Fruit fly (Drosophila melanogaster) whole organism, embryonic: ENCODE data around the gene PAPLA1.

Experiments
- Antp ChIP-seq: fragments of 200-800 bp; sonication (Bioruptor generic); optimal IDR thresholded peaks from 3 replicates; lab custom pipeline; 2016; ENCODE audit warnings: missing biosample characterization, missing genetic modification characterization
- B-H1 ChIP-seq: fragments of 200-800 bp; sonication (Bioruptor generic); IDR thresholded peaks from 3 replicates; pipeline ENCODE4 v1.3.6; 2022; ENCODE audit warnings: missing biosample characterization, missing genetic modification characterization
- Bteb2 ChIP-seq: fragments of 200-800 bp; sonication (Bioruptor generic); optimal IDR thresholded peaks from 2 replicates; lab custom pipeline; 2016; ENCODE audit warnings: missing biosample characterization, missing genetic modification characterization
- CG10654 ChIP-seq: fragments of 200-800 bp; sonication (Bioruptor generic); optimal IDR thresholded peaks from 2 replicates; lab custom pipeline; 2016; ENCODE audit warnings: missing biosample characterization, missing genetic modification characterization
- CG12155 ChIP-seq: fragments of 200-800 bp; sonication (Bioruptor generic); optimal IDR thresholded peaks from 3 replicates; lab custom pipeline; 2016; ENCODE audit warnings: missing biosample characterization, missing genetic modification characterization
- CG13287 ChIP-seq: fragments of 200-800 bp; sonication (Bioruptor generic); IDR thresholded peaks from 2 replicates; pipeline ENCODE4 v1.3.6; 2022; ENCODE audit warnings: missing biosample characterization, missing genetic modification characterization; ENCODE audit not compliant: partially characterized antibody
- CG14710 ChIP-seq: fragments of 200-800 bp; sonication (Bioruptor generic); optimal IDR thresholded peaks from 3 replicates; lab custom pipeline; 2019; ENCODE audit warnings: missing biosample characterization, mild to moderate bottlenecking, missing genetic modification characterization, moderate library complexity
- CG15011 ChIP-seq: fragments of 200-800 bp; sonication (Bioruptor generic); optimal IDR thresholded peaks from 3 replicates; lab custom pipeline; 2018; ENCODE audit warnings: missing biosample characterization, mild to moderate bottlenecking, missing genetic modification characterization
- CG15696 ChIP-seq: fragments of 200-800 bp; sonication (Bioruptor generic); optimal IDR thresholded peaks from 2 replicates; lab custom pipeline; 2019; ENCODE audit warnings: missing biosample characterization, mild to moderate bottlenecking, missing genetic modification characterization, moderate library complexity
- CG1792 ChIP-seq: fragments of 200-800 bp; sonication (Bioruptor generic); optimal IDR thresholded peaks from 2 replicates; lab custom pipeline; 2016; ENCODE audit warnings: missing biosample characterization, missing genetic modification characterization
- CG18619 ChIP-seq: fragments of 200-800 bp; sonication (Bioruptor generic); optimal IDR thresholded peaks from 3 replicates; lab custom pipeline; 2017; ENCODE audit warnings: missing biosample characterization, mild to moderate bottlenecking, missing genetic modification characterization
- CG2712 ChIP-seq: fragments of 200-800 bp; optimal IDR thresholded peaks from 3 replicates; lab custom pipeline; 2019; ENCODE audit warnings: missing biosample characterization, mild to moderate bottlenecking, missing genetic modification characterization, moderate library complexity
- CG2889 ChIP-seq: fragments of 200-800 bp; sonication (Bioruptor generic); IDR thresholded peaks from 3 replicates; pipeline ENCODE4 v1.3.6; 2022; ENCODE audit warnings: missing biosample characterization, missing genetic modification characterization
- CG32532 ChIP-seq: fragments of 200-800 bp; sonication (Bioruptor generic); IDR thresholded peaks from 2 replicates; pipeline ENCODE4 v1.3.6; 2022; ENCODE audit warnings: missing biosample characterization, missing genetic modification characterization
- CG32772 ChIP-seq: fragments of 200-800 bp; sonication (Bioruptor generic); IDR thresholded peaks from 2 replicates; pipeline ENCODE4 v1.3.6; 2022; ENCODE audit warnings: missing biosample characterization, missing genetic modification characterization
- CG34224 ChIP-seq: fragments of 200-800 bp; sonication (Bioruptor generic); IDR thresholded peaks from 3 replicates; pipeline ENCODE4 v1.3.6; 2022; ENCODE audit warnings: missing biosample characterization, missing genetic modification characterization; ENCODE audit not compliant: partially characterized antibody
- CG4424 ChIP-seq: fragments of 200-800 bp; sonication (Bioruptor generic); optimal IDR thresholded peaks from 3 replicates; lab custom pipeline; 2016; ENCODE audit warnings: missing biosample characterization, missing genetic modification characterization
- CG6683 ChIP-seq: fragments of 200-800 bp; sonication (Bioruptor generic); optimal IDR thresholded peaks from 2 replicates; lab custom pipeline; 2017; ENCODE audit warnings: missing biosample characterization, mild to moderate bottlenecking, missing genetic modification characterization, missing genetic modification reagents
- CG7745 ChIP-seq: fragments of 200-800 bp; sonication (Bioruptor generic); optimal IDR thresholded peaks from 2 replicates; lab custom pipeline; 2018; ENCODE audit warnings: missing biosample characterization, mild to moderate bottlenecking, missing genetic modification characterization, moderate library complexity
- CG7928 ChIP-seq: fragments of 200-800 bp; sonication (Bioruptor generic); optimal IDR thresholded peaks from 2 replicates; lab custom pipeline; 2017; ENCODE audit warnings: missing biosample characterization, mild to moderate bottlenecking, missing genetic modification characterization
- CG9609 ChIP-seq: fragments of 200-800 bp; sonication (Bioruptor generic); optimal IDR thresholded peaks from 3 replicates; lab custom pipeline; 2016; ENCODE audit warnings: missing biosample characterization, missing genetic modification characterization
- Dbx ChIP-seq: fragments of 200-800 bp; sonication (Bioruptor generic); IDR thresholded peaks from 3 replicates; pipeline ENCODE4 v1.3.6; 2022; ENCODE audit warnings: missing biosample characterization, missing genetic modification characterization
- Dp ChIP-seq: fragments of 200-800 bp; sonication (Bioruptor generic); optimal IDR thresholded peaks from 2 replicates; lab custom pipeline; 2018; ENCODE audit warnings: missing biosample characterization, mild to moderate bottlenecking, missing genetic modification characterization, moderate library complexity
- Hr39 ChIP-seq: fragments of >200 bp; optimal IDR thresholded peaks from 2 replicates; lab custom pipeline; 2017
- Myb ChIP-seq: fragments of 200-800 bp; sonication (Bioruptor generic); optimal IDR thresholded peaks from 2 replicates; lab custom pipeline; 2016; ENCODE audit warnings: missing biosample characterization, missing genetic modification characterization
- NC2α ChIP-seq: fragments of 200-800 bp; sonication (Bioruptor generic); optimal IDR thresholded peaks from 2 replicates; lab custom pipeline; 2016; ENCODE audit warnings: missing biosample characterization, missing genetic modification characterization
- NK7.1 ChIP-seq: fragments of 200-800 bp; sonication (Bioruptor generic); optimal IDR thresholded peaks from 3 replicates; lab custom pipeline; 2016; ENCODE audit warnings: missing biosample characterization, missing genetic modification characterization
- Poxn ChIP-seq: fragments of 200-800 bp; sonication (Bioruptor generic); IDR thresholded peaks from 2 replicates; pipeline ENCODE4 v1.3.6; 2022; ENCODE audit warnings: missing biosample characterization, missing genetic modification characterization
- Ravus ChIP-seq: fragments of 200-800 bp; sonication (Bioruptor generic); IDR thresholded peaks from 2 replicates; pipeline ENCODE4 v1.3.6; 2022; ENCODE audit warnings: missing biosample characterization, missing genetic modification characterization
- amos ChIP-seq: fragments of 200-800 bp; sonication (Bioruptor generic); IDR thresholded peaks from 2 replicates; pipeline ENCODE4 v1.3.6; 2022; ENCODE audit warnings: missing biosample characterization, missing genetic modification characterization; ENCODE audit not compliant: partially characterized antibody
- ap ChIP-seq: fragments of 200-800 bp; sonication (Bioruptor generic); IDR thresholded peaks from 2 replicates; pipeline ENCODE4 v1.3.6; 2022; ENCODE audit warnings: missing biosample characterization, missing genetic modification characterization
- btn ChIP-seq: fragments of 200-800 bp; sonication (Bioruptor generic); optimal IDR thresholded peaks from 2 replicates; lab custom pipeline; 2016; ENCODE audit warnings: missing biosample characterization, missing genetic modification characterization
- chif ChIP-seq, 2 experiments: fragments of 200-800 bp; sonication (Bioruptor generic); optimal IDR thresholded peaks; 3 replicates each; lab custom pipeline; 2016; ENCODE audit warnings: missing biosample characterization in 2 of 2, missing genetic modification characterization in 2 of 2
- danr ChIP-seq: fragments of 200-800 bp; sonication (Bioruptor generic); IDR thresholded peaks from 2 replicates; pipeline ENCODE4 v1.3.6; 2022; ENCODE audit warnings: missing biosample characterization, missing genetic modification characterization
- dmrt11E ChIP-seq: fragments of 200-800 bp; sonication (Bioruptor generic); optimal IDR thresholded peaks from 3 replicates; lab custom pipeline; 2018; ENCODE audit warnings: missing biosample characterization, mild to moderate bottlenecking, missing genetic modification characterization, moderate library complexity
- gro ChIP-seq: fragments of 200-800 bp; sonication (Bioruptor generic); optimal IDR thresholded peaks from 2 replicates; lab custom pipeline; 2016; ENCODE audit warnings: missing biosample characterization, missing genetic modification characterization
- kay ChIP-seq: fragments of 200-800 bp; sonication (Bioruptor generic); optimal IDR thresholded peaks from 2 replicates; lab custom pipeline; 2016; ENCODE audit warnings: missing biosample characterization, missing genetic modification characterization
- luna ChIP-seq: fragments of 200-800 bp; sonication (Bioruptor generic); optimal IDR thresholded peaks from 2 replicates; lab custom pipeline; 2016; ENCODE audit warnings: missing biosample characterization, missing genetic modification characterization
- nau ChIP-seq: fragments of 200-800 bp; sonication (Bioruptor generic); optimal IDR thresholded peaks from 3 replicates; lab custom pipeline; 2017; ENCODE audit warnings: missing biosample characterization, mild to moderate bottlenecking, missing genetic modification characterization, missing genetic modification reagents
- nerfin-1 ChIP-seq: fragments of 200-800 bp; sonication (Bioruptor generic); optimal IDR thresholded peaks from 3 replicates; lab custom pipeline; 2019; ENCODE audit warnings: missing biosample characterization, mild to moderate bottlenecking, missing genetic modification characterization, moderate library complexity
- oc ChIP-seq: fragments of 200-800 bp; sonication (Bioruptor generic); optimal IDR thresholded peaks from 2 replicates; lab custom pipeline; 2018; ENCODE audit warnings: missing biosample characterization, mild to moderate bottlenecking, missing genetic modification characterization, moderate library complexity
- org-1 ChIP-seq: fragments of 200-800 bp; sonication (Bioruptor generic); optimal IDR thresholded peaks from 2 replicates; lab custom pipeline; 2017; ENCODE audit warnings: missing biosample characterization, missing genetic modification characterization
- pb ChIP-seq: fragments of 200-800 bp; sonication (Bioruptor generic); optimal IDR thresholded peaks from 3 replicates; lab custom pipeline; 2016; ENCODE audit warnings: missing biosample characterization, missing genetic modification characterization
- pnt ChIP-seq: fragments of 200-800 bp; sonication (Bioruptor generic); optimal IDR thresholded peaks from 3 replicates; lab custom pipeline; 2016; ENCODE audit warnings: missing biosample characterization, missing genetic modification characterization
- prd ChIP-seq, 3 experiments: fragments of >200 bp in 2 of 3; fragments of 200-800 bp in 1 of 3; sonication (Bioruptor generic) in 1 of 3; optimal IDR thresholded peaks in 2 of 3; IDR thresholded peaks in 1 of 3; 2 replicates in 2 of 3; 3 replicates in 1 of 3; pipeline versions ENCODE4 v1.3.6 to Lab custom; 2017 to 2022; ENCODE audit warnings: missing biosample characterization in 1 of 3, missing genetic modification characterization in 1 of 3
- psq ChIP-seq: fragments of 200-800 bp; sonication (Bioruptor generic); optimal IDR thresholded peaks from 2 replicates; lab custom pipeline; 2017; ENCODE audit warnings: missing biosample characterization, missing genetic modification characterization
- pum ChIP-seq: fragments of 200-800 bp; sonication (Bioruptor generic); optimal IDR thresholded peaks from 2 replicates; lab custom pipeline; 2016; ENCODE audit warnings: missing biosample characterization, missing genetic modification characterization
- ro ChIP-seq: fragments of 200-800 bp; sonication (Bioruptor generic); IDR thresholded peaks from 2 replicates; pipeline ENCODE4 v1.3.6; 2022; ENCODE audit warnings: missing biosample characterization, missing genetic modification characterization
- slbo ChIP-seq: fragments of 200-800 bp; sonication (Bioruptor generic); IDR thresholded peaks from 2 replicates; pipeline ENCODE4 v1.3.6; 2022; ENCODE audit warnings: missing biosample characterization, missing genetic modification characterization
- slou ChIP-seq: fragments of 200-800 bp; sonication (Bioruptor generic); optimal IDR thresholded peaks from 3 replicates; lab custom pipeline; 2016; ENCODE audit warnings: missing biosample characterization, missing genetic modification characterization
- sug ChIP-seq: fragments of 200-800 bp; optimal IDR thresholded peaks from 2 replicates; lab custom pipeline; 2019; ENCODE audit warnings: missing biosample characterization, mild to moderate bottlenecking, missing genetic modification characterization, moderate library complexity

The PAPLA1 gene

DNA sequence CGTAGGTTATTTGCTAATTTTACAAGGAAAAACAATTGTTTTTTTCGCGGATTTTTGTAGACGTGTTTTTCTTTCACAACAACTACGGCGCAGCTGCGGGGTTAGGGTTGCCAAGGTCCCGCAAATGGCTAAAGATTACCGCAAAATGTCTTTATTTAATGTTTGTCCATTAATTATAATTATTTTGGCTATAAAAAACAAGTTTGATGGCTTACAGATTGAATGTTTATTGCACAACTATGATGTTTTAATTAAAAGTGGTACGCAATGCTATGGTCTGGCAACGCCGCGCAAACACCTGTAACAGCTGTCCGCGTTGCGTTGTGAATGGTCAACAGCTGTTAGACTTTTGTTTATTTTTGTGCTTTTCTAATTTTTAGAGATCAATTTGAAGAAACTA, 2.8 kb downstream of the PAPLA1 start (continued):
- TF ChIP-seq CG15011 (peak; percentile 16), CG6683 (GFP tag; lab: Kevin White, UChicago) (peak; percentile 33), amos (GFP tag; lab: Robert Waterston, UW) (peak; percentile 28; the same call in 1 of the 2 replicates), oc (tag; lab: Kevin White, UChicago) (no peak), CG2712 (tag; lab: Kevin White, UChicago) (peak; percentile 75), CG1792 (GFP tag; lab: Kevin White, UChicago) (peak; percentile 25), CG7745 (tag; lab: Kevin White, UChicago) (no peak), CG32532 (GFP tag; lab: Robert Waterston, UW) (peak; percentile 79), slbo (peak; percentile 80), B-H1 (GFP tag; lab: Robert Waterston, UW) (peak; percentile 60; the same call in 1 of the 3 replicates), Bteb2 (GFP tag; lab: Kevin White, UChicago) (peak; percentile 74), CG18619 (peak; percentile 42), gro (peak; percentile 78), nau (peak; percentile 57), Antp (peak; percentile 59), CG2889 (GFP tag; lab: Robert Waterston, UW) (no peak), nerfin-1 (tag; lab: Kevin White, UChicago) (peak; percentile 69), Poxn (GFP tag; lab: Robert Waterston, UW) (no peak), psq (GFP tag; lab: Kevin White, UChicago) (no peak), Ravus (GFP tag; lab: Robert Waterston, UW) (peak; percentile 3; the same call in 1 of the 2 replicates), CG32772 (GFP tag; lab: Robert Waterston, UW) (peak; percentile 67; the same call in 1 of the 2 replicates), chif (GFP tag; optimal IDR thresholded peaks at IDR 0.05; lab: Kevin White, UChicago) (peak; percentile 38 to 72), prd (optimal IDR thresholded peaks at IDR 0.05; lab: Kevin White, UChicago) (no peak), prd (GFP tag; IDR thresholded peaks at IDR 0.05; lab: Robert Waterston, UW) (peak; percentile 73), CG34224 (GFP tag; lab: Robert Waterston, UW) (peak; percentile 50; the same call in 2 of the 3 replicates), CG7928 (peak; percentile 75), luna (GFP tag; lab: Kevin White, UChicago) (peak; percentile 20), org-1 (GFP tag; lab: Kevin White, UChicago) (no peak), pb (GFP tag; lab: Kevin White, UChicago) (peak; percentile 37), slou (GFP tag; lab: Kevin White, UChicago) (peak; percentile 71), NK7.1 (GFP tag; lab: Kevin White, UChicago) (peak; percentile 51), CG4424 (GFP tag; lab: Kevin White, UChicago) (peak; percentile 36), ro (no peak), danr (GFP tag; lab: Robert Waterston, UW) (peak; percentile 43; the same call in 1 of the 2 replicates), btn (GFP tag; lab: Kevin White, UChicago) (peak; percentile 21), Dp (peak; percentile 33), Hr39 (lab: Kevin White, UChicago) (no peak), sug (tag; lab: Kevin White, UChicago) (peak; percentile 67), CG13287 (GFP tag; lab: Robert Waterston, UW) (peak; percentile 47; the same call in 1 of the 2 replicates), Dbx (GFP tag; lab: Robert Waterston, UW) (peak; percentile 49; the same call in 1 of the 3 replicates), kay (GFP tag; lab: Kevin White, UChicago) (peak; percentile 39), pnt (peak; percentile 65), CG15696 (tag; lab: Kevin White, UChicago) (peak; percentile 59), CG12155 (GFP tag; lab: Kevin White, UChicago) (peak; percentile 54), ap (no peak), CG9609 (GFP tag; lab: Kevin White, UChicago) (peak; percentile 41), CG10654 (GFP tag; lab: Kevin White, UChicago) (peak; percentile 68), dmrt11E (tag; lab: Kevin White, UChicago) (peak; percentile 38), CG14710 (tag; lab: Kevin White, UChicago) (peak; percentile 77), pum (GFP tag; lab: Kevin White, UChicago) (peak; percentile 72), NC2α (no peak), Myb (peak; percentile 47)
